Worm (Caenorhabditis elegans) whole organism, L2 larva: ENCODE data around the gene ZK742.7.

Source experiments
- aly-2 ChIP-seq: fragments of 150-350 bp; optimal IDR thresholded peaks from 2 replicates; lab custom pipeline; 2014; ENCODE audit warnings: missing biosample characterization, missing genetic modification characterization
- egl-27 ChIP-seq: sonication (generic microtip); optimal IDR thresholded peaks from 3 replicates; lab custom pipeline; 2017; ENCODE audit warnings: missing biosample characterization, missing genetic modification reagents, missing genetic modification characterization
- elt-1 ChIP-seq: fragments of 150-350 bp; optimal IDR thresholded peaks from 2 replicates; lab custom pipeline; 2014; ENCODE audit warnings: missing biosample characterization, missing genetic modification characterization
- skn-1 ChIP-seq: sonication (generic microtip); optimal IDR thresholded peaks from 2 replicates; lab custom pipeline; 2017; ENCODE audit warnings: missing biosample characterization, missing genetic modification characterization
- ztf-11 ChIP-seq: sonication (generic microtip); optimal IDR thresholded peaks from 2 replicates; lab custom pipeline; 2017; ENCODE audit warnings: missing biosample characterization, missing genetic modification characterization

DNA sequence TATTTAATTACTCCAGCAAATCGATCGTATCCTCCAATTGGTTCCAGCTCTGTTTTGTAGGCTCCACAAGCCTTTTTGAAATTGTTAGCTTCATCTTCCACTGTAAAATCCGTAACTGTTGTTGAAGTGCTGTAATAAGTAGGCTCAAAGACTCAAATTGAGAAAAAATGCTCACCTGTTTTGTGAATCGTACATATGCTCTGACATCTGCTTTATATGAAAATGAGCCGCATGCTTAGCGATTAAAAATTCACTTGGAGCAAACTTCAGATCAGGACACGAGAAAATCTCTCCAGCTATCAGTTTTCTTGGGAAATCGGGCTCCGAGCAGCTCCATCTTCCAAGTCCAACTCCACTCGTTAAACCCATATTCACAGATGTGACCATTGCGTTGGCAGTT lies 10.3 kb downstream of the ZK742.7 start:
- TF ChIP-seq egl-27 (tag; lab: Kevin White, UChicago) (no peak), aly-2 (tag; lab: Kevin White, UChicago) (no peak), ztf-11 (tag; lab: Kevin White, UChicago) (no peak), elt-1 (tag; lab: Kevin White, UChicago) (no peak), skn-1 (no peak)
